Worm (Caenorhabditis elegans): ENCODE results near the gene F10E9.5.

The F10E9.5 gene

DNA sequence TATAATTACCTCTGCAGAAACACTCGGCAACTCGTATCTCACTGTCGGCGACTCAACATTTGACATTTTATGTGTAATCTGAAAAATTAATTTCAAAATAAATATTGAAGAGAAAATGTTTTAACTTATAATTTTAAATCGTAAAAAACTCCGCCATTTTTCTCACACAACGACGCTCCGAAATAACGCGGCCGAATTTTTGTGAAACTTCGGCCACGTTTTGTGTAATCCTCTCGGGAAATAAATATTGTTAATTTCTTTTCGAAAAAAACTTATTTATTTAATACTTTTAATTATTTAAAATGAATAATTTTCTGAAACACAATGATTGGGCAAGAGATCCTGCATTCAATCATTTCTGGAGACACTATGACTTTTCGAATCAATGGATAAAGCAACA lies at the start of gene F10E9.5, which contains the start of gene F10E9.7:
Gene F10E9.5, plus strand, starts transcription at position 237 of the 400 bp plus-strand sequence.
Gene F10E9.7, minus strand, starts transcription at position 86 of the 400 bp plus-strand sequence.
- no peak for TF ChIP-seq mdl-1 (tag; optimal IDR thresholded peaks at IDR 0.05)
- TF ChIP-seq elt-2 (tag; optimal IDR thresholded peaks at IDR 0.05) = peak; percentile 53
- peak; percentile 27 for TF ChIP-seq pqm-1 (tag; optimal IDR thresholded peaks at IDR 0.05)
- TF ChIP-seq elt-3 (tag; optimal IDR thresholded peaks at IDR 0.05) = no peak
- TF ChIP-seq lin-15B (tag; optimal IDR thresholded peaks at IDR 0.05) = peak; percentile 97
- TF ChIP-seq ceh-16 (tag; optimal IDR thresholded peaks at IDR 0.05) = no peak
- peak; percentile 86 for TF ChIP-seq snpc-4 (tag; optimal IDR thresholded peaks at IDR 0.05)
- no peak for TF ChIP-seq ama-1 (optimal IDR thresholded peaks at IDR 0.05)
- peak; percentile 89 for TF ChIP-seq lsy-12 (tag; optimal IDR thresholded peaks at IDR 0.05)
- no peak for TF ChIP-seq egl-27 (tag; optimal IDR thresholded peaks at IDR 0.05)
- peak; percentile 96 for TF ChIP-seq nhr-23 (tag; optimal IDR thresholded peaks at IDR 0.05)
- TF ChIP-seq nhr-43 (tag; optimal IDR thresholded peaks at IDR 0.05; ENCODE audit: poor library complexity, severe bottlenecking) = peak; percentile 97
- TF ChIP-seq fkh-10 (GFP tag; optimal IDR thresholded peaks at IDR 0.05) = peak; percentile 30
- TF ChIP-seq fkh-2 (tag; optimal IDR thresholded peaks at IDR 0.05) = no peak
- TF ChIP-seq elt-1 (tag; optimal IDR thresholded peaks at IDR 0.05) = peak; percentile 17
- no peak for TF ChIP-seq unc-39 (tag; optimal IDR thresholded peaks at IDR 0.05)
- TF ChIP-seq nhr-11 (tag; optimal IDR thresholded peaks at IDR 0.05) = no peak
- peak; percentile 55 for TF ChIP-seq R02D3.7 (tag; optimal IDR thresholded peaks at IDR 0.05)
- TF ChIP-seq unc-62 (GFP tag; optimal IDR thresholded peaks at IDR 0.05) = no peak
- no peak for TF ChIP-seq nhr-77 (tag; optimal IDR thresholded peaks at IDR 0.05)
- peak; percentile 32 for TF ChIP-seq ceh-28 (tag; optimal IDR thresholded peaks at IDR 0.05)
- no peak for TF ChIP-seq ZK546.5 (tag; optimal IDR thresholded peaks at IDR 0.05)
- TF ChIP-seq nhr-28 (tag; optimal IDR thresholded peaks at IDR 0.05) = no peak
- TF ChIP-seq mml-1 (tag; optimal IDR thresholded peaks at IDR 0.05) = no peak
- TF ChIP-seq nhr-237 (tag; optimal IDR thresholded peaks at IDR 0.05) = no peak
- TF ChIP-seq daf-12 (tag; optimal IDR thresholded peaks at IDR 0.05) = no peak
- TF ChIP-seq nhr-67 (tag; optimal IDR thresholded peaks at IDR 0.05) = peak; percentile 60
- TF ChIP-seq ceh-82 (tag; optimal IDR thresholded peaks at IDR 0.05) = peak; percentile 58
- peak; percentile 62 for TF ChIP-seq lin-39 (tag; optimal IDR thresholded peaks at IDR 0.05)
- peak; percentile 71 for TF ChIP-seq hmg-11 (tag; optimal IDR thresholded peaks at IDR 0.05)
- TF ChIP-seq eor-1 (tag; optimal IDR thresholded peaks at IDR 0.05) = peak in 1 of 2 experiments; percentile 49
- peak; percentile 56 for TF ChIP-seq tbx-2 (tag; optimal IDR thresholded peaks at IDR 0.05)
- TF ChIP-seq sea-2 (GFP tag; optimal IDR thresholded peaks at IDR 0.05) = no peak
- TF ChIP-seq nhr-12 (tag; optimal IDR thresholded peaks at IDR 0.05) = no peak
- TF ChIP-seq nfya-1 (tag; optimal IDR thresholded peaks at IDR 0.05; ENCODE audit: insufficient read depth) = peak; percentile 89
- peak; percentile 96 for TF ChIP-seq pha-4 (tag; optimal IDR thresholded peaks at IDR 0.05)
- TF ChIP-seq nhr-25 (tag; optimal IDR thresholded peaks at IDR 0.05) = peak; percentile 57
- TF ChIP-seq egl-5 (tag; optimal IDR thresholded peaks at IDR 0.05) = peak; percentile 68
- peak; percentile 58 for TF ChIP-seq skn-1 (tag; optimal IDR thresholded peaks at IDR 0.05)

DNA sequence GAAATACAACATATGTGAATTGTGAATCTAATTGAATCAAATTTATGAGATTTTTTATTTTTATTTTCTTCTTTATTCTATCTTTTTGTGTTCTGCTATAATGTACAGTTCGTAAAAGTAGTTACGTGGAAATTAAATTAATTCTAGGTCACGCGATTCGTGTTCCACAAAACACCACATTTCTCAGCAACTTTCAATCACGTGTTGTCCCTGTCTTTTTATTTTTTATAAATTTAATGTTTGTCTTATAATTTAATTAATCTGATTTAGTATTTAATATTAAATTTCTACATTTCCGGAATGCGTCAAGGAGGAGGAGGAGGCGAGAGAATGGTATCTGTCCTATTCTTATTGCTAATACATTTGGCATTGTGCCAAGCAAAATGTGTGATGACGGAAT lies 49.3 kb upstream of the F10E9.5 start, which contains the start of gene ncr-2:
Gene ncr-2, plus strand, starts transcription at position 301 of the 400 bp plus-strand sequence.
- no peak for TF ChIP-seq nhr-67 (tag; optimal IDR thresholded peaks at IDR 0.05)

DNA sequence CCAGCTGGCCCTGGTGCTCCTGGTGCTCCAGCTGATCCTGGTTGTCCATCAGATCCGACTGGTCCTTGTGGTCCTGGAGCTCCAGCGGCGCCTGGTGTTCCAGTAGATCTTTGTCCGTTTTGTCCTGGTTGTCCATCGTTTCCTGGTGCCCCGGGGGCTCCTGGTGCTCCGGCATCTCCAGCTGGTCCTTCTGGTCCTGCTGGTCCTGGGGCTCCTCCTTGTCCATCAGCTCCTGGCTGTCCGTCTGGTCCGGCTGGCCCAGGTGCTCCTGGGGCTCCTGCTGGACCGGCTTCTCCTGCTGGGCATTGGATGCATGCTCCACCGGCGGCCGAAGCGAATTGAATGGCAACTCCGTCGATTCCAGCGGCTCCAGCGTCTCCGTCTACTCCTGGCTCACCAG lies 44.8 kb upstream of the F10E9.5 start:
- TF ChIP-seq snpc-4 (tag; optimal IDR thresholded peaks at IDR 0.05) (no peak), mml-1 (tag; optimal IDR thresholded peaks at IDR 0.05) (no peak), egl-5 (tag; optimal IDR thresholded peaks at IDR 0.05) (no peak), zag-1 (tag; optimal IDR thresholded peaks at IDR 0.05) (no peak), nfya-1 (tag; optimal IDR thresholded peaks at IDR 0.05; ENCODE audit: insufficient read depth) (no peak), nhr-23 (tag; optimal IDR thresholded peaks at IDR 0.05) (no peak), nhr-76 (tag; optimal IDR thresholded peaks at IDR 0.05) (no peak), ama-1 (optimal IDR thresholded peaks at IDR 0.05) (no peak), elt-1 (tag; optimal IDR thresholded peaks at IDR 0.05) (no peak)
